Comparison of ENCODE assay signal across 1 worm cellular context in the genomic region with DNA sequence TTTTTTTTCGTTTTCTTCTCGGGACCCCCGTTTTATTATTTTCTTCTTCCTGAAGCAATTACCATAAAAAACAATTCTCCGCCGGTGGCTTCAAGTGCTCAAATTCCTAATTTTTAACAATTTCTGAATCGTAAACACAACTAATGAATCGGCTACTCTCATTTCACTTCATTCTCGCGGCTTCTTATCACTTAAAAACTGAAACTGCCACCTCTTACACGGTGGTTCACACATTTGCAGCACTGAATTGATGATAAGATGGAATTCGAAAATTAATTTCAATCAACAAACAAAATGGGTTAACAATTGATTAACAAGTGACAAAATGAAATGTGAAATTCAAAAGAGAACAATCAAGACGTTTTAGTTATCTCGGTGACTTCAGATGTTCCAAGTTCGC.
TF ChIP-seq lines count a peak whose summit lies in the region.

No protein-coding gene starts in this region.

TF ChIP-seq in whole organism, L1 larva, 84 proteins besides CTCF, POLR2A, EP300 and RAD21 (continued from another document):
- TF ChIP-seq efl-1 (optimal IDR thresholded peaks at IDR 0.05; lab: Kevin White, UChicago), result no peak
- TF ChIP-seq efl-1 (GFP tag; optimal IDR thresholded peaks at IDR 0.05 in 1 of 2; lab: Kevin White, UChicago), result peak in 1 of 2 experiments; percentile 59
- TF ChIP-seq isw-1 (GFP tag; IDR thresholded peaks at IDR 0.05; lab: Robert Waterston, UW), result no peak
- no peak for TF ChIP-seq lin-35 (GFP tag; optimal IDR thresholded peaks at IDR 0.05; lab: Kevin White, UChicago)
- no peak for TF ChIP-seq ceh-82 (tag; optimal IDR thresholded peaks at IDR 0.05; lab: Kevin White, UChicago)
- no peak for TF ChIP-seq Y116A8C.19 (tag; optimal IDR thresholded peaks at IDR 0.05; lab: Kevin White, UChicago; ENCODE audit: borderline replicate concordance)
- TF ChIP-seq grh-1 (GFP tag; IDR thresholded peaks at IDR 0.05; lab: Robert Waterston, UW), result no peak
- no peak for TF ChIP-seq C04F5.9 (tag; optimal IDR thresholded peaks at IDR 0.05; lab: Kevin White, UChicago)
- no peak for TF ChIP-seq nhr-47 (tag; optimal IDR thresholded peaks at IDR 0.05; lab: Kevin White, UChicago)
- TF ChIP-seq dpl-1 (GFP tag; optimal IDR thresholded peaks at IDR 0.05; lab: Kevin White, UChicago), result no peak
- no peak for TF ChIP-seq nhr-11 (tag; optimal IDR thresholded peaks at IDR 0.05; lab: Kevin White, UChicago)
- TF ChIP-seq alr-1 (tag; optimal IDR thresholded peaks at IDR 0.05; lab: Kevin White, UChicago; ENCODE audit: borderline replicate concordance), result no peak
- TF ChIP-seq egl-27 (tag; optimal IDR thresholded peaks at IDR 0.05; lab: Kevin White, UChicago), result no peak
- no peak for TF ChIP-seq vab-15 (tag; optimal IDR thresholded peaks at IDR 0.05; lab: Kevin White, UChicago)
- TF ChIP-seq lin-13 (GFP tag; optimal IDR thresholded peaks at IDR 0.05; lab: Kevin White, UChicago), result no peak
- TF ChIP-seq tlp-1 (tag; optimal IDR thresholded peaks at IDR 0.05; lab: Kevin White, UChicago), result no peak
